Fruit fly (Drosophila melanogaster) whole organism, embryonic: Measurements from ENCODE around the gene CG31178.

Source experiments
- ATbp ChIP-seq: fragments of 200-800 bp; sonication (Bioruptor generic); optimal IDR thresholded peaks from 2 replicates; lab custom pipeline; 2017; ENCODE audit warnings: missing biosample characterization, mild to moderate bottlenecking, missing genetic modification characterization, missing genetic modification reagents
- Aef1 ChIP-seq: fragments of 200-800 bp; sonication (Bioruptor generic); IDR thresholded peaks from 3 replicates; pipeline ENCODE4 v1.3.6; 2022; ENCODE audit warnings: missing biosample characterization, missing genetic modification characterization
- Atf-2 ChIP-seq: fragments of 200-800 bp; sonication (Bioruptor generic); optimal IDR thresholded peaks from 2 replicates; lab custom pipeline; 2016; ENCODE audit warnings: missing biosample characterization, missing genetic modification characterization
- CG10366 ChIP-seq: fragments of 200-800 bp; sonication (Bioruptor generic); IDR thresholded peaks from 2 replicates; pipeline ENCODE4 v1.3.6; 2022; ENCODE audit warnings: missing biosample characterization, missing genetic modification characterization
- CG11093 ChIP-seq: fragments of 200-800 bp; sonication (Bioruptor generic); IDR thresholded peaks from 3 replicates; pipeline ENCODE4 v1.3.6; 2022; ENCODE audit warnings: missing biosample characterization, missing genetic modification characterization
- CG11398 ChIP-seq: fragments of 200-800 bp; sonication (Bioruptor generic); optimal IDR thresholded peaks from 2 replicates; lab custom pipeline; 2016; ENCODE audit warnings: missing biosample characterization, missing genetic modification characterization
- CG12071 ChIP-seq: fragments of 200-800 bp; sonication (Bioruptor generic); optimal IDR thresholded peaks from 3 replicates; lab custom pipeline; 2018; ENCODE audit warnings: missing biosample characterization, mild to moderate bottlenecking, missing genetic modification characterization
- CG13296 ChIP-seq: fragments of 200-800 bp; sonication (Bioruptor generic); optimal IDR thresholded peaks from 3 replicates; lab custom pipeline; 2018; ENCODE audit warnings: missing biosample characterization, mild to moderate bottlenecking, missing genetic modification characterization
- CG14014 ChIP-seq: fragments of 200-800 bp; sonication (Bioruptor generic); IDR thresholded peaks from 2 replicates; pipeline ENCODE4 v1.3.6; 2022; ENCODE audit warnings: missing biosample characterization, missing genetic modification characterization
- CG14710 ChIP-seq: fragments of 200-800 bp; sonication (Bioruptor generic); optimal IDR thresholded peaks from 3 replicates; lab custom pipeline; 2019; ENCODE audit warnings: missing biosample characterization, mild to moderate bottlenecking, missing genetic modification characterization, moderate library complexity
- CG14965 ChIP-seq: fragments of 200-800 bp; sonication (Bioruptor generic); optimal IDR thresholded peaks from 2 replicates; lab custom pipeline; 2016; ENCODE audit warnings: missing biosample characterization, missing genetic modification characterization, borderline replicate concordance
- CG15269 ChIP-seq: fragments of 200-800 bp; sonication (Bioruptor generic); optimal IDR thresholded peaks from 2 replicates; lab custom pipeline; 2018; ENCODE audit warnings: missing biosample characterization, mild to moderate bottlenecking, missing genetic modification characterization, moderate library complexity
- CG1792 ChIP-seq: fragments of 200-800 bp; sonication (Bioruptor generic); optimal IDR thresholded peaks from 2 replicates; lab custom pipeline; 2016; ENCODE audit warnings: missing biosample characterization, missing genetic modification characterization
- CG2875 ChIP-seq: fragments of 200-800 bp; sonication (Bioruptor generic); optimal IDR thresholded peaks from 2 replicates; lab custom pipeline; 2017; ENCODE audit warnings: missing biosample characterization, mild to moderate bottlenecking, missing genetic modification characterization, missing genetic modification reagents
- CG3281 ChIP-seq: fragments of 200-800 bp; sonication (Bioruptor generic); optimal IDR thresholded peaks from 3 replicates; lab custom pipeline; 2017; ENCODE audit warnings: missing biosample characterization, mild to moderate bottlenecking, missing genetic modification characterization
- CG3726 ChIP-seq: fragments of 200-800 bp; sonication (Bioruptor generic); IDR thresholded peaks from 3 replicates; pipeline ENCODE4, ENCODE4 v1.3.6; 2022; ENCODE audit warnings: missing biosample characterization, missing genetic modification characterization
- CG4328 ChIP-seq: fragments of 200-800 bp; sonication (Bioruptor generic); optimal IDR thresholded peaks from 3 replicates; lab custom pipeline; 2017; ENCODE audit warnings: missing biosample characterization, missing genetic modification reagents, missing genetic modification characterization
- CG4360 ChIP-seq: fragments of 200-800 bp; sonication (Bioruptor generic); IDR thresholded peaks from 2 replicates; pipeline ENCODE4 v1.3.6; 2022; ENCODE audit warnings: missing biosample characterization, missing genetic modification characterization
- CG4617 ChIP-seq: fragments of 200-800 bp; sonication (Bioruptor generic); optimal IDR thresholded peaks from 3 replicates; lab custom pipeline; 2016; ENCODE audit warnings: missing biosample characterization, missing genetic modification characterization, borderline replicate concordance
- CG6272 ChIP-seq: fragments of 200-800 bp; sonication (Bioruptor generic); IDR thresholded peaks from 2 replicates; pipeline ENCODE4 v1.3.6; 2022; ENCODE audit warnings: missing biosample characterization, missing genetic modification characterization
- CG6813 ChIP-seq: fragments of 200-800 bp; sonication (Bioruptor generic); optimal IDR thresholded peaks from 2 replicates; lab custom pipeline; 2017; ENCODE audit warnings: missing biosample characterization, missing genetic modification characterization, mild to moderate bottlenecking, moderate library complexity, missing genetic modification reagents
- CrebB ChIP-seq: fragments of 200-800 bp; sonication (Bioruptor generic); optimal IDR thresholded peaks from 3 replicates; lab custom pipeline; 2018; ENCODE audit warnings: missing biosample characterization, mild to moderate bottlenecking, missing genetic modification characterization
- D19A ChIP-seq: fragments of 200-800 bp; optimal IDR thresholded peaks from 3 replicates; lab custom pipeline; 2019; ENCODE audit warnings: missing biosample characterization, mild to moderate bottlenecking, missing genetic modification characterization, moderate library complexity
- Dbx ChIP-seq: fragments of 200-800 bp; sonication (Bioruptor generic); IDR thresholded peaks from 3 replicates; pipeline ENCODE4 v1.3.6; 2022; ENCODE audit warnings: missing biosample characterization, missing genetic modification characterization
- Dll ChIP-seq: fragments of 200-800 bp; sonication (Bioruptor generic); IDR thresholded peaks from 4 replicates; pipeline ENCODE4 v1.3.6; 2022; ENCODE audit warnings: missing biosample characterization, missing genetic modification characterization; ENCODE audit not compliant: partially characterized antibody
- Ets65A ChIP-seq: fragments of 200-800 bp; sonication (Bioruptor generic); peaks from one replicate; lab custom pipeline; 2016; ENCODE audit warnings: missing biosample characterization, missing genetic modification characterization
- Max ChIP-seq: fragments of 200-800 bp; sonication (Bioruptor generic); optimal IDR thresholded peaks from 2 replicates; lab custom pipeline; 2016; ENCODE audit warnings: missing biosample characterization, mild to moderate bottlenecking, missing genetic modification characterization
- Xbp1 ChIP-seq: fragments of 200-800 bp; sonication (Bioruptor generic); optimal IDR thresholded peaks from 3 replicates; lab custom pipeline; 2016; ENCODE audit warnings: missing biosample characterization, mild to moderate bottlenecking, missing genetic modification characterization
- ac ChIP-seq: fragments of 200-800 bp; sonication (Bioruptor generic); optimal IDR thresholded peaks from 3 replicates; lab custom pipeline; 2017; ENCODE audit warnings: missing biosample characterization, mild to moderate bottlenecking, missing genetic modification characterization
- al ChIP-seq: fragments of 200-800 bp; sonication (Bioruptor generic); IDR thresholded peaks from 2 replicates; pipeline ENCODE4 v1.3.6; 2022; ENCODE audit warnings: missing biosample characterization, missing genetic modification characterization
- amos ChIP-seq: fragments of 200-800 bp; sonication (Bioruptor generic); IDR thresholded peaks from 2 replicates; pipeline ENCODE4 v1.3.6; 2022; ENCODE audit warnings: missing biosample characterization, missing genetic modification characterization; ENCODE audit not compliant: partially characterized antibody
- ash1 ChIP-seq: fragments of 200-800 bp; sonication (Bioruptor generic); optimal IDR thresholded peaks from 2 replicates; lab custom pipeline; 2018; ENCODE audit warnings: missing biosample characterization, mild to moderate bottlenecking, missing genetic modification characterization
- bab2 ChIP-seq: fragments of 200-800 bp; sonication (Bioruptor generic); optimal IDR thresholded peaks from 2 replicates; lab custom pipeline; 2016; ENCODE audit warnings: missing biosample characterization, missing genetic modification characterization
- bsh ChIP-seq, 2 experiments: fragments of 200-800 bp; sonication (Bioruptor generic); optimal IDR thresholded peaks; 2 replicates each; lab custom pipeline; 2017 to 2018; ENCODE audit warnings: mild to moderate bottlenecking in 2 of 2, missing biosample characterization in 2 of 2, missing genetic modification characterization in 2 of 2, moderate library complexity in 1 of 2
- btn ChIP-seq: fragments of 200-800 bp; sonication (Bioruptor generic); optimal IDR thresholded peaks from 2 replicates; lab custom pipeline; 2016; ENCODE audit warnings: missing biosample characterization, missing genetic modification characterization
- dm ChIP-seq: fragments of 200-800 bp; sonication (Bioruptor generic); optimal IDR thresholded peaks from 3 replicates; lab custom pipeline; 2016; ENCODE audit warnings: missing biosample characterization, missing genetic modification characterization
- gcm ChIP-seq: fragments of 200-800 bp; sonication (Bioruptor generic); optimal IDR thresholded peaks from 2 replicates; lab custom pipeline; 2019; ENCODE audit warnings: missing biosample characterization, mild to moderate bottlenecking, missing genetic modification characterization, moderate library complexity
- gfzf ChIP-seq: fragments of 200-800 bp; sonication (Bioruptor generic); optimal IDR thresholded peaks from 2 replicates; lab custom pipeline; 2016; ENCODE audit warnings: missing biosample characterization, mild to moderate bottlenecking, missing genetic modification characterization, moderate library complexity
- jing ChIP-seq: fragments of 200-800 bp; sonication (Bioruptor generic); optimal IDR thresholded peaks from 2 replicates; lab custom pipeline; 2018; ENCODE audit warnings: missing biosample characterization, mild to moderate bottlenecking, missing genetic modification characterization
- knrl ChIP-seq: fragments of 200-800 bp; sonication (Bioruptor generic); IDR thresholded peaks from 3 replicates; pipeline ENCODE4 v1.3.6; 2022; ENCODE audit warnings: missing biosample characterization, missing genetic modification characterization; ENCODE audit not compliant: partially characterized antibody
- lbe ChIP-seq: fragments of 200-800 bp; sonication (Bioruptor generic); optimal IDR thresholded peaks from 2 replicates; lab custom pipeline; 2016; ENCODE audit warnings: missing biosample characterization, mild to moderate bottlenecking, missing genetic modification characterization
- pnt ChIP-seq: fragments of 200-800 bp; sonication (Bioruptor generic); optimal IDR thresholded peaks from 3 replicates; lab custom pipeline; 2016; ENCODE audit warnings: missing biosample characterization, missing genetic modification characterization
- prd ChIP-seq, 3 experiments: fragments of >200 bp in 2 of 3; fragments of 200-800 bp in 1 of 3; sonication (Bioruptor generic) in 1 of 3; optimal IDR thresholded peaks in 2 of 3; IDR thresholded peaks in 1 of 3; 2 replicates in 2 of 3; 3 replicates in 1 of 3; pipeline versions ENCODE4 v1.3.6 to Lab custom; 2017 to 2022; ENCODE audit warnings: missing biosample characterization in 1 of 3, missing genetic modification characterization in 1 of 3
- psq ChIP-seq: fragments of 200-800 bp; sonication (Bioruptor generic); optimal IDR thresholded peaks from 2 replicates; lab custom pipeline; 2017; ENCODE audit warnings: missing biosample characterization, missing genetic modification characterization
- salm ChIP-seq: fragments of 200-800 bp; sonication (Bioruptor generic); optimal IDR thresholded peaks from 2 replicates; lab custom pipeline; 2018; ENCODE audit warnings: missing biosample characterization, mild to moderate bottlenecking, missing genetic modification characterization
- sens ChIP-seq: fragments of 200-800 bp; sonication (Bioruptor generic); peaks from one replicate; lab custom pipeline; 2016; ENCODE audit warnings: missing biosample characterization, missing genetic modification characterization
- sr ChIP-seq: fragments of 200-800 bp; sonication (Bioruptor generic); IDR thresholded peaks from 3 replicates; pipeline ENCODE4 v1.3.6; 2022; ENCODE audit warnings: missing biosample characterization, missing genetic modification characterization
- unc-4 ChIP-seq: fragments of 200-800 bp; sonication (Bioruptor generic); IDR thresholded peaks from 2 replicates; pipeline ENCODE4 v1.3.6; 2022; ENCODE audit warnings: missing biosample characterization, missing genetic modification characterization; ENCODE audit not compliant: partially characterized antibody

Gene CG31178

dm6 chr3R:21856098-21856872 lies 17.3 kb upstream of the CG31178 start, which contains the start of gene glec:
Gene glec, minus strand, starts transcription at chr3R:21856266.
- no peak for TF ChIP-seq Aef1 (GFP tag; lab: Robert Waterston, UW)
- TF ChIP-seq salm (tag; lab: Kevin White, UChicago): peak; percentile 18
- no peak for TF ChIP-seq CG3726 (GFP tag; lab: Robert Waterston, UW)
- TF ChIP-seq CG11398 (GFP tag; lab: Kevin White, UChicago): no peak
- TF ChIP-seq CG14710 (tag; lab: Kevin White, UChicago): peak; percentile 6
- no peak for TF ChIP-seq prd (optimal IDR thresholded peaks at IDR 0.05; lab: Kevin White, UChicago)
- peak; percentile 24; the same call in 2 of the 3 replicates for TF ChIP-seq prd (GFP tag; IDR thresholded peaks at IDR 0.05; lab: Robert Waterston, UW)
- TF ChIP-seq Ets65A (GFP tag; lab: Kevin White, UChicago): peak; percentile 76
- TF ChIP-seq CG10366: no peak
- peak; percentile 49; the same call in 1 of the 2 replicates for TF ChIP-seq amos (GFP tag; lab: Robert Waterston, UW)
- no peak for TF ChIP-seq Atf-2
- TF ChIP-seq knrl (GFP tag; lab: Robert Waterston, UW): no peak; the same call in 2 of the 3 replicates
- TF ChIP-seq CG1792: peak; percentile 7
- TF ChIP-seq Max: peak; percentile 19
- TF ChIP-seq sens (GFP tag; lab: Kevin White, UChicago): peak; percentile 88
- no peak for TF ChIP-seq jing (GFP tag; lab: Kevin White, UChicago)
- no peak for TF ChIP-seq Dll
- TF ChIP-seq ash1 (GFP tag; lab: Kevin White, UChicago): peak; percentile 86
- peak; percentile 46 for TF ChIP-seq CrebB (tag; lab: Kevin White, UChicago)
- TF ChIP-seq CG12071 (GFP tag; lab: Kevin White, UChicago): peak; percentile 53
- peak; percentile 44; the same call in 1 of the 2 replicates for TF ChIP-seq CG14014 (GFP tag; lab: Robert Waterston, UW)
- peak; percentile 60; the same call in 1 of the 2 replicates for TF ChIP-seq CG4360 (GFP tag; lab: Robert Waterston, UW)
- no peak for TF ChIP-seq pnt (GFP tag; lab: Kevin White, UChicago)
- TF ChIP-seq ATbp (GFP tag; lab: Kevin White, UChicago): peak; percentile 6
- TF ChIP-seq CG15269: no peak
- no peak for TF ChIP-seq CG4617 (GFP tag; lab: Kevin White, UChicago)
- TF ChIP-seq lbe (GFP tag; lab: Kevin White, UChicago): peak; percentile 19
- peak; percentile 48 for TF ChIP-seq CG2875 (GFP tag; lab: Kevin White, UChicago)
- peak in 1 of 2 experiments; percentile 8 for TF ChIP-seq bsh (GFP tag; optimal IDR thresholded peaks at IDR 0.05; lab: Kevin White, UChicago)
- no peak for TF ChIP-seq btn
- TF ChIP-seq unc-4 (GFP tag; lab: Robert Waterston, UW): peak; percentile 46
- no peak for TF ChIP-seq CG4328
- peak; percentile 31 for TF ChIP-seq Xbp1 (GFP tag; lab: Kevin White, UChicago)
- TF ChIP-seq CG6272 (GFP tag; lab: Robert Waterston, UW): 0 out of 2 replicates have a peak, but pooled peaks have one; percentile 11
- no peak for TF ChIP-seq CG11093 (GFP tag; lab: Robert Waterston, UW)
- no peak for TF ChIP-seq CG14965 (GFP tag; lab: Kevin White, UChicago)
- peak; percentile 23 for TF ChIP-seq D19A (tag; lab: Kevin White, UChicago)
- peak; percentile 6 for TF ChIP-seq CG3281 (GFP tag; lab: Kevin White, UChicago)
- no peak for TF ChIP-seq CG6813 (GFP tag; lab: Kevin White, UChicago)
- peak; percentile 63; the same call in 1 of the 3 replicates for TF ChIP-seq Dbx (GFP tag; lab: Robert Waterston, UW)
- TF ChIP-seq psq (GFP tag; lab: Kevin White, UChicago): peak; percentile 56
- TF ChIP-seq gcm (GFP tag; lab: Kevin White, UChicago): peak; percentile 4
- TF ChIP-seq bab2 (GFP tag; lab: Kevin White, UChicago): no peak
- TF ChIP-seq sr (GFP tag; lab: Robert Waterston, UW): peak; percentile 56; the same call in 2 of the 3 replicates
- TF ChIP-seq ac (GFP tag; lab: Kevin White, UChicago): no peak
- peak; percentile 92 for TF ChIP-seq gfzf
- peak; percentile 43 for TF ChIP-seq CG13296 (GFP tag; lab: Kevin White, UChicago)
- TF ChIP-seq dm (GFP tag; lab: Kevin White, UChicago): no peak
- no peak for TF ChIP-seq al (GFP tag; lab: Robert Waterston, UW)
